Fruit fly (Drosophila melanogaster) whole organism, wandering third instar larva: ENCODE data around the gene hob.

ENCODE experiments used
- Abd-B ChIP-seq: fragments of >200 bp; optimal IDR thresholded peaks from 2 replicates; lab custom pipeline; 2017; ENCODE audit warnings: missing biosample characterization, missing genetic modification characterization
- CG32264 ChIP-seq: fragments of 200-800 bp; sonication (Bioruptor generic); optimal IDR thresholded peaks from 2 replicates; lab custom pipeline; 2016; ENCODE audit warnings: missing biosample characterization, missing genetic modification characterization
- CG9705 ChIP-seq: fragments of 200-800 bp; sonication (Bioruptor generic); optimal IDR thresholded peaks from 2 replicates; lab custom pipeline; 2018; ENCODE audit warnings: missing biosample characterization, mild to moderate bottlenecking, missing genetic modification characterization
- CrebA ChIP-seq: fragments of 200-800 bp; sonication (Bioruptor generic); optimal IDR thresholded peaks from 2 replicates; lab custom pipeline; 2016; ENCODE audit warnings: missing biosample characterization, mild to moderate bottlenecking, missing genetic modification characterization, borderline replicate concordance
- Dfd ChIP-seq: fragments of >200 bp; optimal IDR thresholded peaks from 2 replicates; lab custom pipeline; 2017; ENCODE audit warnings: missing biosample characterization, missing genetic modification characterization
- Dif ChIP-seq: fragments of 200-275, 200-300 bp; sonication (Bioruptor generic); optimal IDR thresholded peaks from 2 replicates; lab custom pipeline; 2018; ENCODE audit warnings: missing biosample characterization, missing genetic modification characterization; ENCODE audit not compliant: partially characterized antibody
- GATAd ChIP-seq: sonication (Bioruptor generic); optimal IDR thresholded peaks from 2 replicates; lab custom pipeline; 2016; ENCODE audit warnings: missing biosample characterization, missing genetic modification characterization
- HLH106 ChIP-seq: fragments of 200-800 bp; optimal IDR thresholded peaks from 3 replicates; lab custom pipeline; 2019; ENCODE audit warnings: missing biosample characterization, mild to moderate bottlenecking, missing genetic modification characterization, moderate library complexity
- Hnf4 ChIP-seq: fragments of 200-800 bp; sonication (Bioruptor generic); optimal IDR thresholded peaks from 2 replicates; lab custom pipeline; 2016; ENCODE audit warnings: missing biosample characterization, mild to moderate bottlenecking, missing genetic modification characterization
- Hr78 ChIP-seq: fragments of >200 bp; optimal IDR thresholded peaks from 2 replicates; lab custom pipeline; 2017; ENCODE audit warnings: missing biosample characterization, missing genetic modification characterization
- Hr83 ChIP-seq: fragments of 200-300 bp; sonication (Bioruptor generic); optimal IDR thresholded peaks from 2 replicates; lab custom pipeline; 2016; ENCODE audit warnings: missing biosample characterization, mild to moderate bottlenecking, missing genetic modification characterization, moderate library complexity; ENCODE audit not compliant: poor library complexity, severe bottlenecking
- Jra ChIP-seq: sonication (Bioruptor generic); optimal IDR thresholded peaks from 2 replicates; lab custom pipeline; 2016; ENCODE audit warnings: missing biosample characterization, missing genetic modification characterization
- Mio ChIP-seq: sonication (Bioruptor generic); optimal IDR thresholded peaks from 2 replicates; lab custom pipeline; 2016; ENCODE audit warnings: missing biosample characterization, missing genetic modification characterization
- Myc ChIP-seq: fragments of >200 bp; optimal IDR thresholded peaks from 2 replicates; lab custom pipeline; 2017
- N ChIP-seq: fragments of >200 bp; optimal IDR thresholded peaks from 2 replicates; lab custom pipeline; 2018; ENCODE audit warnings: missing biosample characterization, missing external identifiers, missing genetic modification characterization
- OdsH ChIP-seq: fragments of 200-800 bp; sonication (Bioruptor generic); optimal IDR thresholded peaks from 2 replicates; lab custom pipeline; 2016; ENCODE audit warnings: missing biosample characterization, mild to moderate bottlenecking, missing genetic modification characterization
- Rel ChIP-seq, 2 experiments: fragments of 200-800 bp; sonication (Bioruptor generic) in 1 of 2; optimal IDR thresholded peaks; 2 replicates in 1 of 2; 3 replicates in 1 of 2; lab custom pipeline; 2016 to 2019; ENCODE audit warnings: mild to moderate bottlenecking in 2 of 2, missing biosample characterization in 2 of 2, missing genetic modification characterization in 2 of 2, moderate library complexity in 1 of 2
- Sp1 ChIP-seq: fragments of 200-800 bp; sonication (Bioruptor generic); optimal IDR thresholded peaks from 3 replicates; lab custom pipeline; 2019; ENCODE audit warnings: missing biosample characterization, mild to moderate bottlenecking, missing genetic modification characterization, moderate library complexity
- Vsx2 ChIP-seq: fragments of 200-300, 225-300 bp; sonication (Bioruptor generic); optimal IDR thresholded peaks from 2 replicates; lab custom pipeline; 2018; ENCODE audit warnings: missing biosample characterization, missing genetic modification characterization; ENCODE audit not compliant: partially characterized antibody
- br ChIP-seq: fragments of 200-800 bp; sonication (Bioruptor generic); optimal IDR thresholded peaks from 2 replicates; lab custom pipeline; 2016; ENCODE audit warnings: missing biosample characterization, missing genetic modification characterization
- brk ChIP-seq: fragments of 200-800 bp; sonication (Bioruptor generic); optimal IDR thresholded peaks from 2 replicates; lab custom pipeline; 2016; ENCODE audit warnings: missing biosample characterization, mild to moderate bottlenecking, missing genetic modification characterization
- dl ChIP-seq, 2 experiments: fragments of 175-275, 200-275 bp in 1 of 2; fragments of 200-275 bp in 1 of 2; sonication (Bioruptor generic); optimal IDR thresholded peaks; lab custom pipeline; 2018; ENCODE audit warnings: mild to moderate bottlenecking in 2 of 2, missing biosample characterization in 2 of 2, missing genetic modification characterization in 2 of 2, moderate library complexity in 2 of 2; ENCODE audit not compliant: partially characterized antibody in 2 of 2, insufficient read depth in 1 of 2
- dmrt93B ChIP-seq: fragments of 200-800 bp; sonication (Bioruptor generic); optimal IDR thresholded peaks from 2 replicates; lab custom pipeline; 2018; ENCODE audit warnings: missing biosample characterization, mild to moderate bottlenecking, missing genetic modification characterization
- ey ChIP-seq: fragments of 200-800 bp; sonication (Bioruptor generic); optimal IDR thresholded peaks from 2 replicates; lab custom pipeline; 2016; ENCODE audit warnings: missing biosample characterization, missing genetic modification characterization
- foxo ChIP-seq, 2 experiments: fragments of 200-800 bp; sonication (Bioruptor generic); optimal IDR thresholded peaks; 2 replicates in 1 of 2; 3 replicates in 1 of 2; lab custom pipeline; 2016 to 2017; ENCODE audit warnings: missing biosample characterization in 2 of 2, missing genetic modification characterization in 2 of 2
- h ChIP-seq: fragments of 200-800 bp; sonication (Bioruptor generic); optimal IDR thresholded peaks from 3 replicates; lab custom pipeline; 2016; ENCODE audit warnings: missing biosample characterization, mild to moderate bottlenecking, missing genetic modification characterization
- lola ChIP-seq: fragments of >200 bp; optimal IDR thresholded peaks from 2 replicates; lab custom pipeline; 2017; ENCODE audit warnings: missing biosample characterization, missing genetic modification characterization
- pan ChIP-seq: fragments of >200 bp; optimal IDR thresholded peaks from 2 replicates; lab custom pipeline; 2017
- psq ChIP-seq: fragments of 200-800 bp; sonication (Bioruptor generic); optimal IDR thresholded peaks from 3 replicates; lab custom pipeline; 2017; ENCODE audit warnings: missing biosample characterization, mild to moderate bottlenecking, missing genetic modification characterization, moderate library complexity
- rgr ChIP-seq: fragments of 200-800 bp; sonication (Bioruptor generic); optimal IDR thresholded peaks from 3 replicates; lab custom pipeline; 2016; ENCODE audit warnings: missing biosample characterization, mild to moderate bottlenecking, missing genetic modification characterization
- sage ChIP-seq: fragments of 200-800 bp; sonication (Bioruptor generic); optimal IDR thresholded peaks from 2 replicates; lab custom pipeline; 2016; ENCODE audit warnings: missing biosample characterization, mild to moderate bottlenecking, missing genetic modification characterization
- sv ChIP-seq: fragments of 200-800 bp; sonication (Bioruptor generic); optimal IDR thresholded peaks from 3 replicates; lab custom pipeline; 2016; ENCODE audit warnings: missing biosample characterization, missing genetic modification characterization
- tai ChIP-seq: sonication (Bioruptor generic); optimal IDR thresholded peaks from 2 replicates; lab custom pipeline; 2016; ENCODE audit warnings: missing biosample characterization, missing genetic modification characterization
- woc ChIP-seq: sonication (Bioruptor generic); optimal IDR thresholded peaks from 2 replicates; lab custom pipeline; 2016; ENCODE audit warnings: missing biosample characterization, mild to moderate bottlenecking, missing genetic modification characterization

The hob gene

DNA sequence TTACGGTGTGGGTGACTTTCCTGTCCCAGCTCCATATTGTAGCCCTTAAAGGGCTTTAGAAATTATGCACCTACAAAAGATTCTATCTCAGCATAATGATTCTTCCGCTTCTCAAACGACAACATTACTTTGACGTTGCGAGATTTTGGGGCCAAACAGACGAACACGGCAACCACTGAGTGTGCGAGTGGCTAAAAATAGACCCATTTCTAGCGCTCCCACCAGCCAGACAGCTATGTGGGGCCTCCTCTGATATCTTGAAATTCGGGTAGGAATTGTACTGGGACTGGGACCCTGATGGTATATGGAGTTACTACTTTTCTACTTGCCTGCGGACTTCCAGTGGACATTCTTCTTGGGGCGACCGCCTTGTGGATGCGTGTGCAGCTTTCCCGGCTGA is 40.8 kb downstream of the hob start:
- TF ChIP-seq psq (GFP tag; lab: Kevin White, UChicago): no peak
- no peak for TF ChIP-seq sage (GFP tag; lab: Kevin White, UChicago)
- no peak for TF ChIP-seq Dfd (GFP tag; lab: Kevin White, UChicago)
- TF ChIP-seq Myc (lab: Kevin White, UChicago): no peak
- TF ChIP-seq rgr (GFP tag; lab: Kevin White, UChicago): no peak
- TF ChIP-seq CG32264 (GFP tag; lab: Kevin White, UChicago): no peak
- no peak for TF ChIP-seq lola (GFP tag; lab: Kevin White, UChicago)
- TF ChIP-seq pan: no peak
- TF ChIP-seq dl (GFP tag; optimal IDR thresholded peaks at IDR 0.05; lab: Kevin White, UChicago; ENCODE audit: insufficient read depth in 1 of 2, partially characterized antibody in 2 of 2): no peak
- no peak for TF ChIP-seq Abd-B (GFP tag; lab: Kevin White, UChicago)
- TF ChIP-seq Dif (GFP tag; lab: Kevin White, UChicago): no peak
- TF ChIP-seq sv (GFP tag; lab: Kevin White, UChicago): no peak
- no peak for TF ChIP-seq Hnf4

DNA sequence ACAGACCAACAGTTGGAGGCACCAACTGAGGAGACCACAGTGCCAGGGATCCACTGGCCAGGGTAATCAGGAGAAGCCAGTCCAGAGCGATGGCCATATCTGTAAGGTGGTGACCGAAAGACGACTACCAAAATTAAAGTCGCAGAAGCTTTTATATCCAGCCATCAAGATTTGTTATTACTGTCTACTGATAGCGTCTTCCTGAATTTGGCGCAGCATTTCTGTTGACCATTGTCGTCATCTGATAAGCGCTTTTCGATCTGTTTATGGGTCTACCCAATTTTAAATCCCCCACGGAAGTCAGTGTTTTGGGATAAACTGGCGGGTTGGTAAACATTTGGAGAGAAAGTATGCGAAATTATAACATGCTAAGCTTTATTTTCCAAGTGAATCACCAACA is 46.3 kb downstream of the hob start, which contains the start of gene CG14963:
Gene CG14963, minus strand, starts transcription at position 101 of the 400 bp plus-strand sequence.
- TF ChIP-seq tai (GFP tag; lab: Kevin White, UChicago) (no peak), Jra (GFP tag; lab: Kevin White, UChicago) (no peak), CrebA (GFP tag; lab: Kevin White, UChicago) (no peak), OdsH (GFP tag; lab: Kevin White, UChicago) (no peak)

DNA sequence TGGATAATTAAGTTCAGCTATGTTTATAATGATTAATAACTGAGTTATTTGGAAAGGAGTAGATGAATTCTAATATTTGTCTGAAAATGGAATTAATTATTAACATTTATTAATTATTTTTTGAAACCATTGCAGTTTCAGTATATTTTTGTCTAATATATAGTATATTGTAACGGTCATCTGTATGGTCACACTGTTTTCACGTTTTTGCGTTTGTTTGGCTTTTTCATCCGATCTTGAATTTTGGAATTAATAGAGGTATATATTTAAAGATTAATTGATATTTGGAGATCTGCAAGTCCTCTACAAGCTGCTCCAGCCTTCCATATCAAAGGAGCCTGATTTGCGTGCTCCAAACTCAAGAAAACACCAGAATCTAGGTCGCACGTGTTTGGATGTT is 49.6 kb downstream of the hob start, which contains the start of the genes CG32278 and CG32281:
Gene CG32278, plus strand, starts transcription at position 180 of the 400 bp plus-strand sequence.
Gene CG32281, plus strand, starts transcription at position 269 of the 400 bp plus-strand sequence.
- no peak for TF ChIP-seq HLH106 (tag; lab: Kevin White, UChicago)

DNA sequence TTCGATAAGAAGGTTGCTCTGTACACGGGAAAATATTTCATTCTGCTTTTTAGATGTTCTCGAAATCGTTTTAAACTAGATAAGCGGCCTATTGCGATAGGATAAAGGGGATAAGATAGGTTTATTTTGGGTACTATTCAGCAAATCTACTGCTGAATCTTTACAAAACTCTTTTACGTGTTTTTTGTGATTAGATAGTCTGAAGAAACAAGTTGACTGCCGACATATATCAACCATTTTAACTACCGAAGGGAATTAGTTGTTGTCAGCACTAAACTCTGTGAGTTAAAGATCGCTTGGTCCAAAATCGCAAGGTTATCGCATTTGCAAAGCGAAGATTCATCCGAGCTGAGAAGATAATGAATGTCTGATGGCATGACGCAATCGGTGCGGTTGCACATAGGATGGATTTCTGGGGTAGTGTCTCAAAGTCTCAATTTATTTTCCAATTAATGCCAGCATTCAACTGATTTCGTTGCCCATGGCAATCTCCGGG is 52.5 kb downstream of the hob start, which contains the start of gene Asciz:
Gene Asciz, minus strand, starts transcription at position 51 of the 496 bp plus-strand sequence.
- no peak for TF ChIP-seq Dif (GFP tag; lab: Kevin White, UChicago)
- TF ChIP-seq CG32264 (GFP tag; lab: Kevin White, UChicago): no peak
- no peak for TF ChIP-seq br (GFP tag; lab: Kevin White, UChicago)
- TF ChIP-seq CrebA (GFP tag; lab: Kevin White, UChicago): no peak
- no peak for TF ChIP-seq N (GFP tag; lab: Kevin White, UChicago)
- TF ChIP-seq Vsx2 (GFP tag; lab: Kevin White, UChicago): no peak
- no peak for TF ChIP-seq Mio (GFP tag; lab: Kevin White, UChicago)
- TF ChIP-seq lola (GFP tag; lab: Kevin White, UChicago): no peak
- TF ChIP-seq ey (GFP tag; lab: Kevin White, UChicago): no peak
- TF ChIP-seq Myc (lab: Kevin White, UChicago): no peak
- TF ChIP-seq h (GFP tag; lab: Kevin White, UChicago): no peak
- TF ChIP-seq woc: no peak
- no peak for TF ChIP-seq GATAd
- TF ChIP-seq, all 38 proteins: peak for 0

DNA sequence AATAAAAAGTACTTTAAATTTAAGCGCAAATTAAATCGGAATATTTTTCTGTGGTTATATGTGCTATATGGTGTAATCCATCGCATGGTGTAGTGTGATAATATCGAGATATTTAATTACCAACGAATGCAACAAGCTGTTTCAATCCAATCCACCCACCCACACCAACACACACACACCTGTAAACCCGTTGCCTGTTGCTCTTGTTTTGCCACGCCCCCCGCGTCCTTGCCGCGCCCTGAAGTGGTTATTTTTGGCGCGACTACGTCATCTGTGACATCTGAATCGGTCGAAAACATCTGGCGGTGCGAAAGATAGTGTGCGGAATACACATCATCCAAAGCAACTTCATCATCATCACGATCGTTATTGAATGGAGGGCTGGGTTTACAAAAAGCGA is 53.3 kb downstream of the hob start:
- TF ChIP-seq Dif (GFP tag; lab: Kevin White, UChicago) (peak; percentile 13), tai (GFP tag; lab: Kevin White, UChicago) (no peak)

DNA sequence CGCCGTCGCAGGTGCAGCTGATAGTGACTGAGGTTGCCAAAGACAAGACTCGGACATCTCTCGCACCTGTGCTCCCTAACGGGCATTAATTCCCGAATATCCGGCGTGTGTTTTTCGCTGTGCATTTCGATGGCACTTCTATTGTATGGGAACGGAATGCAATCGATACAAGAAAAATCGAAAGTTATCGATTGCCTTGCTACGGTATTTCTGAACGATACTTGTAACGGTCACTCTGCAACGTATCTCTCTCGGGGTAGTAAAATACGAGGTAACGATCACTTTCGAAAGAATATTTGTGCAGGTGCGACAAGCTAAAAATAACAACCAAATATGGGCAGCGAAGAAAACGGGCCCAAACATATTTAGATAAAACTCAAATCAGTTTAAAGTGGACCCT is 53.8 kb downstream of the hob start, which contains the start of gene CG32280:
Gene CG32280, plus strand, starts transcription at position 231 of the 400 bp plus-strand sequence.
- peak; percentile 15 for TF ChIP-seq Sp1 (GFP tag; lab: Kevin White, UChicago)
- no peak for TF ChIP-seq Hr78 (GFP tag; lab: Kevin White, UChicago)
- TF ChIP-seq CrebA (GFP tag; lab: Kevin White, UChicago): no peak
- no peak for TF ChIP-seq dmrt93B (GFP tag; lab: Kevin White, UChicago)
- TF ChIP-seq br (GFP tag; lab: Kevin White, UChicago): no peak
- TF ChIP-seq woc: peak; percentile 27
- TF ChIP-seq HLH106 (tag; lab: Kevin White, UChicago): peak; percentile 7
- peak; percentile 66 for TF ChIP-seq h (GFP tag; lab: Kevin White, UChicago)
- no peak for TF ChIP-seq Rel (GFP tag; optimal IDR thresholded peaks at IDR 0.05; lab: Kevin White, UChicago)
- TF ChIP-seq Rel (tag; optimal IDR thresholded peaks at IDR 0.05; lab: Kevin White, UChicago): peak; percentile 53
- no peak for TF ChIP-seq Jra (GFP tag; lab: Kevin White, UChicago)
- TF ChIP-seq ey (GFP tag; lab: Kevin White, UChicago): no peak
- peak; percentile 23 for TF ChIP-seq rgr (GFP tag; lab: Kevin White, UChicago)
- no peak for TF ChIP-seq CG9705 (GFP tag; lab: Kevin White, UChicago)
- no peak for TF ChIP-seq brk (GFP tag; lab: Kevin White, UChicago)
- no peak for TF ChIP-seq Dfd (GFP tag; lab: Kevin White, UChicago)
- peak in 1 of 2 experiments; percentile 41 for TF ChIP-seq foxo (GFP tag; optimal IDR thresholded peaks at IDR 0.05; lab: Kevin White, UChicago)
- TF ChIP-seq Hr83: peak; percentile 17
- TF ChIP-seq OdsH (GFP tag; lab: Kevin White, UChicago): peak; percentile 6
